Fruit fly (Drosophila melanogaster): Measurements from ENCODE around the gene boi.

boi gene

dm6 chrX:2468576-2468975, 1.3 kb downstream of the boi start (continued):
- TF ChIP-seq CG17186 (GFP tag; optimal IDR thresholded peaks at IDR 0.05) (peak; percentile 15), lola (GFP tag; optimal IDR thresholded peaks at IDR 0.05) (peak in 1 of 3 experiments; percentile 79), pho (GFP tag; optimal IDR thresholded peaks at IDR 0.05) (no peak), CG9437 (GFP tag; optimal IDR thresholded peaks at IDR 0.05) (peak; percentile 4), ci (GFP tag; IDR thresholded peaks at IDR 0.05) (peak; percentile 90), Dip3 (GFP tag; optimal IDR thresholded peaks at IDR 0.05) (peak; percentile 2), CG34422 (GFP tag; IDR thresholded peaks at IDR 0.05) (peak; percentile 82; the same call in 2 of the 3 replicates), tup (GFP tag; optimal IDR thresholded peaks at IDR 0.05) (peak; percentile 7), CG32767 (GFP tag; IDR thresholded peaks at IDR 0.05) (peak; percentile 52; the same call in 1 of the 2 replicates), E2f1 (GFP tag; IDR thresholded peaks at IDR 0.05) (peak; percentile 69; the same call in 1 of the 2 replicates), Hr3 (GFP tag; optimal IDR thresholded peaks at IDR 0.05) (peak; percentile 55), NK7.1 (GFP tag; optimal IDR thresholded peaks at IDR 0.05) (peak; percentile 48), pum (GFP tag; optimal IDR thresholded peaks at IDR 0.05) (peak; percentile 72), nerfin-1 (tag; optimal IDR thresholded peaks at IDR 0.05) (peak; percentile 68), CG30403 (GFP tag; optimal IDR thresholded peaks at IDR 0.05) (peak; percentile 65), Atf3 (GFP tag; optimal IDR thresholded peaks at IDR 0.05) (peak; percentile 68), sr (GFP tag; IDR thresholded peaks at IDR 0.05) (0 out of 3 replicates have a peak, but pooled peaks have one; percentile 5), Chrac-16 (GFP tag; optimal IDR thresholded peaks at IDR 0.05) (peak; percentile 71), hth (optimal IDR thresholded peaks at IDR 0.05) (no peak), nom (GFP tag; optimal IDR thresholded peaks at IDR 0.05) (peak; percentile 76), CG4360 (GFP tag; IDR thresholded peaks at IDR 0.05) (no peak), z (GFP tag; IDR thresholded peaks at IDR 0.05) (peak; percentile 65; the same call in 1 of the 3 replicates), CG31388 (GFP tag; optimal IDR thresholded peaks at IDR 0.05) (peak; percentile 33), Ada2b (GFP tag; IDR thresholded peaks at IDR 0.05) (peak; percentile 63; the same call in 1 of the 2 replicates), HLHmδ (GFP tag; optimal IDR thresholded peaks at IDR 0.05) (no peak), dysf (GFP tag; IDR thresholded peaks at IDR 0.05) (peak; percentile 77), bcd (GFP tag; optimal IDR thresholded peaks at IDR 0.05) (peak; percentile 61), Eip74EF (GFP tag; optimal IDR thresholded peaks at IDR 0.05) (peak in 1 of 2 experiments; percentile 22), CG3726 (GFP tag; IDR thresholded peaks at IDR 0.05) (peak; percentile 65; the same call in 1 of the 3 replicates), B-H1 (GFP tag; IDR thresholded peaks at IDR 0.05) (peak; percentile 38; the same call in 2 of the 3 replicates), lilli (GFP tag; optimal IDR thresholded peaks at IDR 0.05) (peak; percentile 64), CG10654 (GFP tag; optimal IDR thresholded peaks at IDR 0.05) (peak; percentile 59), CG9727 (GFP tag; optimal IDR thresholded peaks at IDR 0.05) (peak; percentile 82), unpg (GFP tag; optimal IDR thresholded peaks at IDR 0.05) (peak; percentile 80), Ptx1 (GFP tag; IDR thresholded peaks at IDR 0.05) (peak; percentile 73), CG6654 (GFP tag; optimal IDR thresholded peaks at IDR 0.05) (peak; percentile 51), CG8944 (GFP tag; optimal IDR thresholded peaks at IDR 0.05) (peak; percentile 71), Oli (tag; optimal IDR thresholded peaks at IDR 0.05) (peak; percentile 73), Awh (GFP tag; IDR thresholded peaks at IDR 0.05) (peak; percentile 76), otp (GFP tag; IDR thresholded peaks at IDR 0.05) (peak; percentile 83), CG4707 (GFP tag; optimal IDR thresholded peaks at IDR 0.05) (peak; percentile 62), p53 (GFP tag; optimal IDR thresholded peaks at IDR 0.05) (peak; percentile 30), slbo (GFP tag; IDR thresholded peaks at IDR 0.05) (peak; percentile 48; the same call in 1 of the 2 replicates), lmd (GFP tag; IDR thresholded peaks at IDR 0.05) (peak; percentile 78), tap (tag; optimal IDR thresholded peaks at IDR 0.05) (peak; percentile 39), CG8765 (GFP tag; IDR thresholded peaks at IDR 0.05) (peak; percentile 81), CG31441 (GFP tag; IDR thresholded peaks at IDR 0.05) (peak; percentile 80), fd96Cb (tag; optimal IDR thresholded peaks at IDR 0.05) (peak; percentile 78), sim (GFP tag; IDR thresholded peaks at IDR 0.05) (0 out of 2 replicates have a peak, but pooled peaks have one; percentile 65), lab (GFP tag; optimal IDR thresholded peaks at IDR 0.05) (peak; percentile 53), HLH4C (GFP tag; IDR thresholded peaks at IDR 0.05; ENCODE audit: partially characterized antibody) (no peak)

Measured in whole organism, embryonic.